Worm (Caenorhabditis elegans): ENCODE data around the gene srab-13.
A peak's percentile ranks its signal among the peaks of the same experiment; 100 is the strongest.

Gene srab-13

ce11 chrV:2004659-2005058, 23.0 kb downstream of the srab-13 start, which contains the start of gene cysl-4:
Gene cysl-4, plus strand, starts transcription at chrV:2004959.
- TF ChIP-seq ceh-34 (tag; optimal IDR thresholded peaks at IDR 0.05) (no peak), Y22D7AL.16 (tag; optimal IDR thresholded peaks at IDR 0.05) (no peak), ceh-45 (GFP tag; IDR thresholded peaks at IDR 0.05) (no peak), madf-2 (tag; optimal IDR thresholded peaks at IDR 0.05) (no peak), pag-3 (tag; optimal IDR thresholded peaks at IDR 0.05; ENCODE audit: borderline replicate concordance) (no peak), rnt-1 (tag; optimal IDR thresholded peaks at IDR 0.05) (no peak), unc-3 (GFP tag; conservative IDR thresholded peaks at IDR 0.05) (no peak), unc-3 (tag; optimal IDR thresholded peaks at IDR 0.05) (no peak)

- TF ChIP-seq pha-4 (tag; optimal IDR thresholded peaks at IDR 0.05) (no peak), dve-1 (tag; optimal IDR thresholded peaks at IDR 0.05) (no peak), ref-2 (tag; optimal IDR thresholded peaks at IDR 0.05) (no peak), hlh-8 (tag; optimal IDR thresholded peaks at IDR 0.05) (no peak), hlh-6 (tag; optimal IDR thresholded peaks at IDR 0.05) (no peak), fkh-10 (GFP tag; optimal IDR thresholded peaks at IDR 0.05) (no peak)
Measured at ce11 chrV:2004229-2004628, 23.5 kb downstream of the srab-13 start, which contains the start of gene clec-206. Gene clec-206, minus strand, starts transcription at chrV:2004329.

ce11 chrV:1999531-2000094, 28.1 kb downstream of the srab-13 start, which contains the start of gene alh-5:
Gene alh-5, minus strand, starts transcription at chrV:1999581.
- TF ChIP-seq hlh-15 (tag; optimal IDR thresholded peaks at IDR 0.05), result no peak
- TF ChIP-seq dve-1 (tag; optimal IDR thresholded peaks at IDR 0.05), result no peak
- no peak for TF ChIP-seq ceh-6 (GFP tag; optimal IDR thresholded peaks at IDR 0.05)
- TF ChIP-seq pag-3 (tag; optimal IDR thresholded peaks at IDR 0.05; ENCODE audit: borderline replicate concordance), result no peak
- TF ChIP-seq unc-42 (tag; optimal IDR thresholded peaks at IDR 0.05), result no peak
- TF ChIP-seq sdc-2 (tag; optimal IDR thresholded peaks at IDR 0.05), result no peak
- TF ChIP-seq ceh-19 (GFP tag; optimal IDR thresholded peaks at IDR 0.05), result no peak
- TF ChIP-seq ztf-16 (tag; optimal IDR thresholded peaks at IDR 0.05), result no peak
- no peak for TF ChIP-seq syd-9 (tag; optimal IDR thresholded peaks at IDR 0.05)
- no peak for TF ChIP-seq unc-86 (tag; optimal IDR thresholded peaks at IDR 0.05)
- TF ChIP-seq sox-2 (GFP tag; IDR thresholded peaks at IDR 0.05), result no peak

ce11 chrV:1998358-1998757, 29.3 kb downstream of the srab-13 start:
- TF ChIP-seq elt-2 (tag; optimal IDR thresholded peaks at IDR 0.05) (peak; percentile 69), ref-2 (tag; optimal IDR thresholded peaks at IDR 0.05) (no peak)

ce11 chrV:1992515-1992968, 35.1 kb downstream of the srab-13 start, which contains the start of gene tnt-4:
Gene tnt-4, minus strand, starts transcription at chrV:1992918.
- TF ChIP-seq madf-2 (tag; optimal IDR thresholded peaks at IDR 0.05), result no peak
- TF ChIP-seq pag-3 (tag; optimal IDR thresholded peaks at IDR 0.05; ENCODE audit: borderline replicate concordance), result no peak
- TF ChIP-seq ceh-45 (GFP tag; IDR thresholded peaks at IDR 0.05), result no peak
- peak; percentile 47 for TF ChIP-seq ceh-22 (tag; optimal IDR thresholded peaks at IDR 0.05)
- no peak for TF ChIP-seq ttx-3 (tag; optimal IDR thresholded peaks at IDR 0.05)

- TF ChIP-seq nfya-1 (tag; optimal IDR thresholded peaks at IDR 0.05), result no peak
- TF ChIP-seq tbx-2 (tag; optimal IDR thresholded peaks at IDR 0.05), result no peak
- no peak for TF ChIP-seq pax-1 (tag; optimal IDR thresholded peaks at IDR 0.05)
- no peak for TF ChIP-seq pros-1 (tag; optimal IDR thresholded peaks at IDR 0.05)
- no peak for TF ChIP-seq hlh-6 (tag; optimal IDR thresholded peaks at IDR 0.05)
- TF ChIP-seq sdc-2 (tag; optimal IDR thresholded peaks at IDR 0.05), result no peak
- no peak for TF ChIP-seq ceh-48 (tag; optimal IDR thresholded peaks at IDR 0.05)
- no peak for TF ChIP-seq fax-1 (tag; optimal IDR thresholded peaks at IDR 0.05)
- no peak for TF ChIP-seq nhr-232 (tag; optimal IDR thresholded peaks at IDR 0.05)
- no peak for TF ChIP-seq F13H6.1 (tag; optimal IDR thresholded peaks at IDR 0.05)
- TF ChIP-seq elt-2 (tag; optimal IDR thresholded peaks at IDR 0.05), result no peak
- TF ChIP-seq hlh-13 (GFP tag; optimal IDR thresholded peaks at IDR 0.05), result no peak
- no peak for TF ChIP-seq sox-2 (GFP tag; IDR thresholded peaks at IDR 0.05)
- TF ChIP-seq hlh-30 (tag; optimal IDR thresholded peaks at IDR 0.05; ENCODE audit: insufficient read depth), result no peak
- TF ChIP-seq C08G9.2 (tag; optimal IDR thresholded peaks at IDR 0.05), result no peak
- TF ChIP-seq K09A11.1 (tag; optimal IDR thresholded peaks at IDR 0.05; ENCODE audit: insufficient read depth), result no peak
- no peak for TF ChIP-seq pha-4 (tag; optimal IDR thresholded peaks at IDR 0.05)
Measured at ce11 chrV:1991381-1991780, 36.3 kb downstream of the srab-13 start.

Measured in whole organism, late embryonic.